Worm (Caenorhabditis elegans) whole organism, L4 larva: ENCODE data around the gene C17G1.2.

Experiments used
- aly-2 ChIP-seq: sonication (generic microtip); optimal IDR thresholded peaks from 2 replicates; lab custom pipeline; 2018; ENCODE audit warnings: missing biosample characterization, missing genetic modification characterization
- madf-5 ChIP-seq, 2 experiments: fragments of 200-800 bp; sonication (Bioruptor generic); IDR thresholded peaks; 2 replicates each; pipeline ENCODE4 v1.3.6; 2022; ENCODE audit warnings: missing compliant biosample characterization in 2 of 2, missing genetic modification characterization in 2 of 2
- zfp-2 ChIP-seq: sonication (generic microtip); optimal IDR thresholded peaks from 2 replicates; lab custom pipeline; 2016; ENCODE audit warnings: mild to moderate bottlenecking, missing genetic modification characterization, missing compliant biosample characterization

DNA sequence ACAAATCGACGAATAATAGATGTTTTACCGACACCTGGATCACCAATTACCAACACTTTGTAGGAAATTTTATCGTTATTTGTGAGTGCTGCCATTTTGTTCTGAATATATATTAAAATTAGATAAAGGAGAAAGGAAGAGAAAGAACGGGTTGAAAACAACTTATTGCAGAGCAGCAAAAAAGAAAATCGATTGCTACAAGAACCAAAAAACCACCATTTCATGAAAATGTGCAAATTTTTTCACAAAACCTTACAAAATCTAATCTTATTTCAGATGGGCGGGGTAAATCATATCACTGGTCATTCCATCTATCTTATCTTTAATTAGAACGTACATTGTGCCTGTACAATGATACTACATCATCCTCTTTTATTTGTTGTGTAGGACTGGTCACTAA, 39.2 kb upstream of the C17G1.2 start, which contains the start of gene glo-1:
- TF ChIP-seq aly-2 (tag; lab: Kevin White, UChicago): no peak
- no peak for TF ChIP-seq zfp-2 (tag; lab: Kevin White, UChicago)
- no peak for TF ChIP-seq madf-5 (GFP tag; IDR thresholded peaks at IDR 0.05; lab: Robert Waterston, UW)
